Fruit fly (Drosophila melanogaster): Measurements from ENCODE around the gene MED28.

The MED28 gene

DNA sequence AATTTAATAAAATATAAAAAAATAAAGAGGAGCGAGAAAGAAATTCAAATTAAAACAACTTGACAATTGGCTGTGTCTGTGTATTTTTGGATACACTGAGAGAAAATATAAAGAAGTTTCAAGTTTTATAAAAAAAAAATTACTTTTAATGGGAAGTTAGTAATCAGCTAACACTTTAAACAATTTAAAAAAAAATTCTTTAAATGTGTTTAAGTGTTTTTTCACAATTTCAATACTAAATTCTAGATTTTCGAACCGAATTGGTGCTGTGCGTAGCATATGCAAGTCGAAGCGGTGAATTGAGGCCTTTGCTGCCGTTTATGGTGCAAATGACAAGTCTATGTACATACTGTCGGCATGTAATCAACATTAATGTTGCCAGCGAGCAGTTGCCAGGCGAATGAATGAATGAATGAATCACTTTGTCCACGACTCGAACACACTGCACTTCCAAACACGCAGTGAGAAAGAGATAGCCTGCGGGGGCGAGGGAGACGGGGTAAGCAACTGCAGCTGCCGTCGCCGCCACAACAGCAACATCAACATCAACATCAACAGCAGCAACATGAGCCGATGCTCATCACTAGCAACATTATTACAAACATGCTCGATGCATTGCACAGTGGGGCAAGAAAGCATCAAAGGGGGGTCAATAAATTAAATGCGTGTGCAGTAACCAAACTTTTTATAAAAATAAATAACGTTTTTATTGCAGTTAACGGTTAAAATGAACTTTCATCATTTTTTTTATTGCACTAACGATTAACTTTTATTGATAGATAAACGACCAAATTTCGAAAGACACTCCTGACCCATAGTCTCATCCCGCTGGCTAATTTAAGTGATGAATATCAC lies 31.0 kb upstream of the MED28 start (continued):
- TF ChIP-seq Dif (GFP tag; optimal IDR thresholded peaks at IDR 0.05; ENCODE audit: partially characterized antibody): no peak
- TF ChIP-seq sv (GFP tag; optimal IDR thresholded peaks at IDR 0.05): peak; percentile 56
- no peak for TF ChIP-seq Dfd (GFP tag; optimal IDR thresholded peaks at IDR 0.05)
- TF ChIP-seq OdsH (GFP tag; optimal IDR thresholded peaks at IDR 0.05): peak; percentile 48
- no peak for TF ChIP-seq Abd-B (GFP tag; optimal IDR thresholded peaks at IDR 0.05)
- no peak for TF ChIP-seq CG32264 (GFP tag; optimal IDR thresholded peaks at IDR 0.05)
- no peak for TF ChIP-seq brk (GFP tag; optimal IDR thresholded peaks at IDR 0.05)
- no peak for TF ChIP-seq CrebA (GFP tag; optimal IDR thresholded peaks at IDR 0.05; ENCODE audit: borderline replicate concordance)
- TF ChIP-seq CG9705 (GFP tag; optimal IDR thresholded peaks at IDR 0.05): no peak
- peak; percentile 60 for TF ChIP-seq ey (GFP tag; optimal IDR thresholded peaks at IDR 0.05)

DNA sequence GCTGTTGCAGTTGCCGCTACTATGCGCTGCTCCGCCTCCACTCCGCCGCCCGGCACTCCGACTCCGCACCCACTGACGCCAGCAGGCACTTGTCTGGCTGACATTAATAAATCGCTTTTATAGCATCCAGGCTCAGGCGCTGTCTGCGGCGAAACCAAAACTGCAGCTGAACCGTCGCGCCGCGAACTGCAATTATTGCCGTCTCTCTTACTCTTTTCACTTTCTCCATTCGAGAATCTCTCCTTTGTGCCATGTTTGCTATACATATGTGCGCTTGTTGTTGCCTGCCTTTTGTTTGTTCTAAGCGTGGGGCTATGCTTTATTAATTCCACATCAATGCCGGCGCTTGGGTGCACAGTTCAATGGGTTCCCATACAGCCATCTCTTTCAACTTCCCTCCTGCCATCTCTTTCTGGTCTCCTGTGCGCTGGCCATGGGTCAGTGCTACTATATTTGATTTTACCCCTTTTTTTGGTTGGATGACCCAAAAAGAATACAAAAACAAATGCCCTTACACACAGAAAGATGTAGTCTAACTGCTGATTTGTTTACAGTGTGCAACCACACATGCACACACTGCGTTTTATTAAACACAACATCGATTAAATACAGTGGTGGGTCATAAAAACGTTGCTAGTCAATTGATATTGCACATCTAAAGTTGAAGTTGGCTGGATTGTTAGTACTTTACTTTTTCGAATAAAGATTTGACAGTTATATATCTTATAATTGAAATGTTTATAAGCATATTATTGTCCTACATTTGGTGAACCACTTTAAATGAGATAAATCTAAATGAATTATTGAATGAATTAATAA lies 30.1 kb upstream of the MED28 start:
- TF ChIP-seq tai (GFP tag; optimal IDR thresholded peaks at IDR 0.05) (no peak), Hnf4 (GFP tag; optimal IDR thresholded peaks at IDR 0.05) (no peak), OdsH (GFP tag; optimal IDR thresholded peaks at IDR 0.05) (no peak), foxo (GFP tag; optimal IDR thresholded peaks at IDR 0.05) (no peak), Hr83 (GFP tag; optimal IDR thresholded peaks at IDR 0.05; ENCODE audit: poor library complexity, severe bottlenecking) (no peak), dsf (GFP tag; optimal IDR thresholded peaks at IDR 0.05; ENCODE audit: borderline replicate concordance) (no peak), Hr78 (GFP tag; optimal IDR thresholded peaks at IDR 0.05) (no peak), brk (GFP tag; optimal IDR thresholded peaks at IDR 0.05) (no peak), fru (GFP tag; optimal IDR thresholded peaks at IDR 0.05) (no peak), Rel (GFP tag; optimal IDR thresholded peaks at IDR 0.05) (no peak), Rel (tag; optimal IDR thresholded peaks at IDR 0.05) (no peak), pan (optimal IDR thresholded peaks at IDR 0.05) (no peak)

DNA sequence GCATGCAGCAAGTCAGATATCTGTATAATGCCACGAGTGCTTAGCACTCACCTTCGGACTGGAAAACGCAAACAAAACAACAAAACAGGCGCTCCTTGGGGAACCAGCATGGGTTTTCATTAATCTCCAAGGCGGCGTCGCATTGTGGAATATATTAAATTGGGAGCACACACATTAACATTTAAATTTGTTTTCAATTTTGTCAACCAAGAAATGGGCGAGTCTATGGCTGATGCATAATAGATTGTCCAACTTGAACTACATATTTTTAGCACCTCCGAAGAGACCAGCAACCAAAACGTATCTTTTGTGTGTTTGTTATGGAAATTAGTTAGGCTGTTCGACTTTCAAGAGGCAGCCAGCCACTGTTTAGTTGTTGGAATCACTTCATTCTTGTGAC lies 29.4 kb upstream of the MED28 start:
- TF ChIP-seq dl (GFP tag; optimal IDR thresholded peaks at IDR 0.05; ENCODE audit: insufficient read depth in 1 of 2, partially characterized antibody in 2 of 2) (no peak), Sp1 (GFP tag; optimal IDR thresholded peaks at IDR 0.05) (no peak)

DNA sequence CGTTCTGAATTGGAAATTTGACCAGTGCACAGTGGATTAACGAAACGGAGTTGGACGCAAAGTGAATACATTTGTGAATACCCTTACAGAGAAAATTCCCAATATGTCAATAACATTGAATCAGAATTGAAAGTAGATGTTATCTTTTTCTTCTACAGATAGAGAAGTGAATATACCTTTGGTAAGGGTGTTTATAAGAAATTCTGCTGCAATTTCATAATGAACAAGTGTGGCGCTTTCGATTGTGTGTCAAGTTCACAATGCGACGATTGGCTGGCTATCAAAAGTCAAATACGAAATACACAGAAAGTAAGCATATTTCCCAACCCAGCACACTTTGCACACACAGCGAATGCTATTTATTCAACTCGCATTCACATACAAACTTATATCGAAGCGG lies 28.5 kb upstream of the MED28 start:
- TF ChIP-seq dl (GFP tag; optimal IDR thresholded peaks at IDR 0.05; ENCODE audit: insufficient read depth in 1 of 2, partially characterized antibody in 2 of 2) (no peak), h (GFP tag; optimal IDR thresholded peaks at IDR 0.05) (peak; percentile 13), psq (GFP tag; optimal IDR thresholded peaks at IDR 0.05) (peak; percentile 13)

DNA sequence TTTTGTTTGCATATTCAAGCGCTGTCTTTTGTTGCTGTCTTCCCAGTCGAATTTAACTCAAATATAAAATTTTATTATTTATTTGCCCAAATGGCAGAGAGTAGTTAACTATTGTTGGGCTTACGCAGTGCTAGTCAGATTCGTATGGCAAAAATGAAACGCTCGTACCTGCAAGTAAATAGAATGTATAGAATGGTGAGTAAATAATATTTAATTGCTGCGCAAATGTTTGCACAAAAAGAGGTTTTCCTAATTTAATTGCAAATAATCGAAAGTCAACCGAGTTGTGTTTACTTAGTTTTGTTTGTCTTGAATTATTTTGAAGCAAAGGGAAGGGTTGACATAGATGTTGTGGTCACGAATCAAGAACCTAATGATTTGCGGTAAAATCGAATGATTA lies 28.1 kb upstream of the MED28 start:
- no peak for TF ChIP-seq h (GFP tag; optimal IDR thresholded peaks at IDR 0.05)
- TF ChIP-seq dsf (GFP tag; optimal IDR thresholded peaks at IDR 0.05; ENCODE audit: borderline replicate concordance): no peak
- TF ChIP-seq OdsH (GFP tag; optimal IDR thresholded peaks at IDR 0.05): no peak
- no peak for TF ChIP-seq sv (GFP tag; optimal IDR thresholded peaks at IDR 0.05)
- TF ChIP-seq br (GFP tag; optimal IDR thresholded peaks at IDR 0.05): no peak
- no peak for TF ChIP-seq psq (GFP tag; optimal IDR thresholded peaks at IDR 0.05)
- no peak for TF ChIP-seq Hnf4 (GFP tag; optimal IDR thresholded peaks at IDR 0.05)
- no peak for TF ChIP-seq CrebA (GFP tag; optimal IDR thresholded peaks at IDR 0.05; ENCODE audit: borderline replicate concordance)
- TF ChIP-seq Myc (optimal IDR thresholded peaks at IDR 0.05): no peak
- TF ChIP-seq foxo (GFP tag; optimal IDR thresholded peaks at IDR 0.05): no peak
- TF ChIP-seq usp (GFP tag; optimal IDR thresholded peaks at IDR 0.05): no peak
- TF ChIP-seq Hr83 (GFP tag; optimal IDR thresholded peaks at IDR 0.05; ENCODE audit: poor library complexity, severe bottlenecking): no peak
- no peak for TF ChIP-seq Sp1 (GFP tag; optimal IDR thresholded peaks at IDR 0.05)

DNA sequence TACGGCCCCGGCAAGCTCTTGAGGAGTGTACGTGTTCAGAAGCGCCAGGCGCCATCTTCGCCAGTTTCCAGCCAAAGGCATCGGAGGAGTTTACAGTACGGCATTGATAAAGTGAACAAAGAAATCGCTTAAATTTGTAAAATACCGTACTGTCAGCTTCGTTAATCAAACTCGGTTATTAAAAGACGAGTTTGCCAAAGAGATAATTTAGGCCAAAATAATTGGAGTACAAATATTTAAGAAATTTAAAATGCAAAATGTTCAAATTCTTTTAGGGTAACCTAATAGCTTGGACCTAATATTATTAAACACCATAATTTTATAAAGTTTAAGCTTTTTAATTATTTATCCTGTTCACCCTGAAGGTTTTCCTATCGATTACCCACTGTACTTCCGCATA lies 25.0 kb upstream of the MED28 start:
- no peak for TF ChIP-seq N (GFP tag; optimal IDR thresholded peaks at IDR 0.05)
- TF ChIP-seq sv (GFP tag; optimal IDR thresholded peaks at IDR 0.05): no peak
- TF ChIP-seq pan (optimal IDR thresholded peaks at IDR 0.05): no peak
- TF ChIP-seq dmrt93B (GFP tag; optimal IDR thresholded peaks at IDR 0.05): no peak
- TF ChIP-seq Jra (GFP tag; optimal IDR thresholded peaks at IDR 0.05): no peak
- no peak for TF ChIP-seq tai (GFP tag; optimal IDR thresholded peaks at IDR 0.05)
- TF ChIP-seq usp (GFP tag; optimal IDR thresholded peaks at IDR 0.05): no peak
- no peak for TF ChIP-seq Dfd (GFP tag; optimal IDR thresholded peaks at IDR 0.05)
- TF ChIP-seq OdsH (GFP tag; optimal IDR thresholded peaks at IDR 0.05): no peak
- no peak for TF ChIP-seq Mio (GFP tag; optimal IDR thresholded peaks at IDR 0.05)
- no peak for TF ChIP-seq foxo (GFP tag; optimal IDR thresholded peaks at IDR 0.05)
- no peak for TF ChIP-seq Abd-B (GFP tag; optimal IDR thresholded peaks at IDR 0.05)
- no peak for TF ChIP-seq Hr83 (GFP tag; optimal IDR thresholded peaks at IDR 0.05; ENCODE audit: poor library complexity, severe bottlenecking)
